Fruit fly (Drosophila melanogaster) whole organism, adult: ENCODE measurements around the gene BTBD9.

Source experiments
- CG11617 ChIP-seq: fragments of 200-800 bp; sonication (Bioruptor generic); optimal IDR thresholded peaks from 2 replicates; lab custom pipeline; 2017; ENCODE audit warnings: mild to moderate bottlenecking, missing biosample characterization, missing genetic modification reagents, missing genetic modification characterization
- CG12768 ChIP-seq: fragments of 200-800 bp; sonication (Bioruptor generic); optimal IDR thresholded peaks from 2 replicates; lab custom pipeline; 2017; ENCODE audit warnings: missing biosample characterization, missing genetic modification characterization, mild to moderate bottlenecking, moderate library complexity, missing genetic modification reagents
- CG14711 ChIP-seq: fragments of 200-800 bp; sonication (Bioruptor generic); optimal IDR thresholded peaks from 2 replicates; lab custom pipeline; 2018; ENCODE audit warnings: missing biosample characterization, mild to moderate bottlenecking, missing genetic modification characterization, moderate library complexity
- CG5204 ChIP-seq: fragments of 200-800 bp; sonication (Bioruptor generic); optimal IDR thresholded peaks from 2 replicates; lab custom pipeline; 2016; ENCODE audit warnings: missing biosample characterization, missing genetic modification characterization
- CG7045 ChIP-seq: fragments of 200-800 bp; sonication (Bioruptor generic); optimal IDR thresholded peaks from 2 replicates; lab custom pipeline; 2017; ENCODE audit warnings: missing biosample characterization, mild to moderate bottlenecking, missing genetic modification characterization
- CG7101 ChIP-seq: fragments of 200-800 bp; sonication (Bioruptor generic); optimal IDR thresholded peaks from 2 replicates; lab custom pipeline; 2018; ENCODE audit warnings: missing biosample characterization, mild to moderate bottlenecking, missing genetic modification characterization, moderate library complexity
- Hr96 ChIP-seq: fragments of 200-800 bp; sonication (Bioruptor generic); optimal IDR thresholded peaks from 2 replicates; lab custom pipeline; 2016; ENCODE audit warnings: missing biosample characterization, missing genetic modification characterization
- Mnt ChIP-seq: fragments of 200-800 bp; sonication (Bioruptor generic); optimal IDR thresholded peaks from 2 replicates; lab custom pipeline; 2016; ENCODE audit warnings: missing biosample characterization, mild to moderate bottlenecking, missing genetic modification characterization
- bab1 ChIP-seq: fragments of 200-800 bp; sonication (Bioruptor generic); optimal IDR thresholded peaks from 3 replicates; lab custom pipeline; 2019; ENCODE audit warnings: missing biosample characterization, mild to moderate bottlenecking, missing genetic modification characterization, moderate library complexity
- kay ChIP-seq: fragments of 200-800 bp; sonication (Bioruptor generic); peaks from one replicate; lab custom pipeline; 2016; ENCODE audit warnings: missing biosample characterization, missing genetic modification characterization, borderline replicate concordance
- ovo ChIP-seq: fragments of 200-800 bp; sonication (Bioruptor generic); optimal IDR thresholded peaks from 2 replicates; lab custom pipeline; 2016; ENCODE audit warnings: missing biosample characterization, missing genetic modification characterization
- tj ChIP-seq: fragments of 200-800 bp; sonication (Bioruptor generic); optimal IDR thresholded peaks from 3 replicates; lab custom pipeline; 2017; ENCODE audit warnings: missing biosample characterization, mild to moderate bottlenecking, missing genetic modification characterization, moderate library complexity
- toe ChIP-seq: fragments of 200-800 bp; sonication (Bioruptor generic); optimal IDR thresholded peaks from 2 replicates; lab custom pipeline; 2016; ENCODE audit warnings: missing biosample characterization, missing genetic modification characterization

DNA sequence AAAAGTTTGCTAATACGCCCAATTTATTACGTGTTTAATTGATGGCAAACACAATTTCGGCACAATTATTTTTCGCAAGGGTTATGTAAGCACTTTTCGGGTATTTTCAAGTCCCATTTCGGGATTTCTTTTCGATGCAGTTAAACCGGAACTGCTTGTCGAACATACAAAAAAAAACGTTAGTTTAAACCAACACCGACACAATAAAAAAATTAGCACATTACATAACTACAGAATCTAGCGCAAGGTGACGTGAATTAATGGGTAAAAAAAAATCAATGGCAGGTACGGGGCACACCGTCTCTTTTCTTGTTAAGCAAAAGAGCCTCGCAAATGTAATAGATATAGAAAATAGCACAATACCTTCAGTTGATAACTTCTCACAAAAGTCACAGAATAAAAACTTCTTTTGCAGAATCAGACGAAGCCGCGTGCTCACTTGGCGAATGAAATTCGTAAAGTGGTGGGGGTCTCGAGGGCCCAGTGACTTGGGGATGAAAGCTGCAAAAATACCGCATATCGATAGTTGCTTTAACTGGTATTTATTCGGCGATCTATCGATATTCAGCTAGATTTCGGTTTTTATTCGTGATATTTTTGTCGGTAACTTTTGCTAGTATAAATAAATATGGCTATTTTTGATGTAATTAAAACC lies 18.2 kb downstream of the BTBD9 start, which contains the start of the genes Ant2 and sesB:
- peak; percentile 61 for TF ChIP-seq Mnt (GFP tag; lab: Kevin White, UChicago)
- TF ChIP-seq ovo (GFP tag; lab: Kevin White, UChicago) = no peak
- TF ChIP-seq CG7101 (tag; lab: Kevin White, UChicago) = no peak
- TF ChIP-seq kay (GFP tag; lab: Kevin White, UChicago) = no peak
- peak; percentile 32 for TF ChIP-seq bab1 (GFP tag; lab: Kevin White, UChicago)
- no peak for TF ChIP-seq CG12768 (GFP tag; lab: Kevin White, UChicago)
- TF ChIP-seq Hr96 (GFP tag; lab: Kevin White, UChicago) = no peak
- no peak for TF ChIP-seq CG5204 (GFP tag; lab: Kevin White, UChicago)
- peak; percentile 9 for TF ChIP-seq CG11617 (GFP tag; lab: Kevin White, UChicago)
- no peak for TF ChIP-seq CG7045 (GFP tag; lab: Kevin White, UChicago)
- TF ChIP-seq toe = no peak
- no peak for TF ChIP-seq CG14711
- TF ChIP-seq tj (GFP tag; lab: Kevin White, UChicago) = no peak
